Worm (Caenorhabditis elegans) whole organism, young adult: Measurements from ENCODE around the gene prdm-14.

Experiments
- T07F8.4 ChIP-seq: sonication (generic microtip); optimal IDR thresholded peaks from 2 replicates; lab custom pipeline; 2016; ENCODE audit warnings: mild to moderate bottlenecking, missing genetic modification characterization, moderate library complexity, missing compliant biosample characterization
- Y56A3A.18 ChIP-seq: fragments of 200-800 bp; sonication (Bioruptor generic); IDR thresholded peaks from 2 replicates; pipeline ENCODE4 v1.3.6; 2022; ENCODE audit warnings: missing genetic modification reagents, missing genetic modification characterization, missing compliant biosample characterization
- sea-2 ChIP-seq: fragments of 200-800 bp; sonication (Bioruptor generic); IDR thresholded peaks from 2 replicates; pipeline ENCODE4 v1.3.6; 2022; ENCODE audit warnings: missing genetic modification characterization, missing compliant biosample characterization
- ztf-22 ChIP-seq: fragments of 200-800 bp; sonication (Bioruptor generic); optimal IDR thresholded peaks from 2 replicates; lab custom pipeline; 2018; ENCODE audit warnings: mild to moderate bottlenecking, missing genetic modification characterization, moderate library complexity, missing compliant biosample characterization

DNA sequence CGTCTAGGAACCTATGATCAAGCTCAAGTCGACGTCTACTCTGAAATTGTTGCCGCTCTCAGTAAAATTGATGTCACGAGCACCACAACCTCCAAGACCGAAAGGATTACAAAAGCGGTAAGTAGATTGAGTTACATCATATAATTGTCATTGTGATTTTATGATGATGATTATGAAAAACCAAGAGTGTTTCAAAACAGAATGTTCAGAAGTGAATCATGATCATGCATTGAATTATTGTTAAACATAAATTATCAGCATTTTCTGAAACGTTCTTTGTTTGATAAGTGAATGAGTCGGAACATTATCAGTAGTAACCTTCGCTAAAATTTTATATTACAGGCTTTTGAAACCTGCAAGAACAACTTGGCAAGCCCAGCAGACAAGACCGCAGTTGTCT lies 10.9 kb upstream of the prdm-14 start:
- no peak for TF ChIP-seq ztf-22 (GFP tag; lab: Kevin White, UChicago)
- no peak for TF ChIP-seq T07F8.4
- no peak for TF ChIP-seq Y56A3A.18 (GFP tag; lab: Robert Waterston, UW)
- no peak for TF ChIP-seq sea-2 (GFP tag; lab: Robert Waterston, UW)
